Fruit fly (Drosophila melanogaster): ENCODE measurements around the gene Inx2.

Gene Inx2

dm6 chrX:7000444-7001134 lies 2.1 kb downstream of the Inx2 start (continued):
- no peak for TF ChIP-seq CG7987 (GFP tag; optimal IDR thresholded peaks at IDR 0.05)
- TF ChIP-seq CG8281 (tag; optimal IDR thresholded peaks at IDR 0.05): no peak
- TF ChIP-seq nerfin-2 (GFP tag; IDR thresholded peaks at IDR 0.05; ENCODE audit: partially characterized antibody): no peak
- no peak for TF ChIP-seq CG18599 (GFP tag; optimal IDR thresholded peaks at IDR 0.05)
- TF ChIP-seq zfh1 (GFP tag; IDR thresholded peaks at IDR 0.05): no peak
- peak; percentile 28 for TF ChIP-seq lilli (GFP tag; optimal IDR thresholded peaks at IDR 0.05)
- peak; percentile 42 for TF ChIP-seq Hr3 (GFP tag; optimal IDR thresholded peaks at IDR 0.05)
- TF ChIP-seq bsh (GFP tag; optimal IDR thresholded peaks at IDR 0.05): peak in 1 of 2 experiments; percentile 21
- peak; percentile 37 for TF ChIP-seq shn (GFP tag; optimal IDR thresholded peaks at IDR 0.05)
- TF ChIP-seq nerfin-1 (tag; optimal IDR thresholded peaks at IDR 0.05): peak; percentile 25
- TF ChIP-seq chif (GFP tag; optimal IDR thresholded peaks at IDR 0.05): peak in 1 of 2 experiments; percentile 13
- TF ChIP-seq CG2678 (tag; optimal IDR thresholded peaks at IDR 0.05): peak; percentile 49
- TF ChIP-seq Sry-δ (GFP tag; optimal IDR thresholded peaks at IDR 0.05): peak; percentile 17
- no peak for TF ChIP-seq CG7839 (tag; optimal IDR thresholded peaks at IDR 0.05)
- TF ChIP-seq CG6272 (GFP tag; IDR thresholded peaks at IDR 0.05): no peak
- no peak for TF ChIP-seq fd3F (GFP tag; optimal IDR thresholded peaks at IDR 0.05)
- TF ChIP-seq CG8388 (GFP tag; optimal IDR thresholded peaks at IDR 0.05): no peak
- no peak for TF ChIP-seq ATbp (GFP tag; optimal IDR thresholded peaks at IDR 0.05)
- TF ChIP-seq crc (GFP tag; optimal IDR thresholded peaks at IDR 0.05): no peak
- no peak for TF ChIP-seq wek (GFP tag; optimal IDR thresholded peaks at IDR 0.05)
- peak; percentile 57; the same call in 2 of the 3 replicates for TF ChIP-seq CG11695 (GFP tag; IDR thresholded peaks at IDR 0.05)
- TF ChIP-seq CG14050 (GFP tag; IDR thresholded peaks at IDR 0.05): no peak
- peak in 1 of 2 experiments; percentile 89 for TF ChIP-seq eve (GFP tag; optimal IDR thresholded peaks at IDR 0.05)
- TF ChIP-seq CG6683 (GFP tag; optimal IDR thresholded peaks at IDR 0.05): no peak
- TF ChIP-seq CG12236 (GFP tag; optimal IDR thresholded peaks at IDR 0.05): peak; percentile 36
- no peak for TF ChIP-seq CG30020 (tag; optimal IDR thresholded peaks at IDR 0.05)
- TF ChIP-seq ind (GFP tag; optimal IDR thresholded peaks at IDR 0.05): peak; percentile 54
- no peak for TF ChIP-seq dimm (GFP tag; IDR thresholded peaks at IDR 0.05)
- no peak for TF ChIP-seq CG1647 (GFP tag; optimal IDR thresholded peaks at IDR 0.05)
- TF ChIP-seq CG17612 (GFP tag; IDR thresholded peaks at IDR 0.05): no peak
- peak; percentile 15 for TF ChIP-seq cg (GFP tag; optimal IDR thresholded peaks at IDR 0.05)
- TF ChIP-seq CG4404 (GFP tag; IDR thresholded peaks at IDR 0.05): no peak
- no peak for TF ChIP-seq ewg (GFP tag; optimal IDR thresholded peaks at IDR 0.05)
- no peak for TF ChIP-seq Deaf1 (tag; optimal IDR thresholded peaks at IDR 0.05)
- TF ChIP-seq cas (GFP tag; IDR thresholded peaks at IDR 0.05): no peak
- no peak for TF ChIP-seq CG13624 (GFP tag; optimal IDR thresholded peaks at IDR 0.05)
- 0 out of 2 replicates have a peak, but pooled peaks have one; percentile 11 for TF ChIP-seq stc (GFP tag; IDR thresholded peaks at IDR 0.05)
- TF ChIP-seq CG16779 (GFP tag; IDR thresholded peaks at IDR 0.05): no peak
- TF ChIP-seq Doc2 (GFP tag; IDR thresholded peaks at IDR 0.05): no peak
- no peak for TF ChIP-seq dysf (GFP tag; IDR thresholded peaks at IDR 0.05)
- no peak for TF ChIP-seq CG4730 (GFP tag; IDR thresholded peaks at IDR 0.05)
- TF ChIP-seq org-1 (GFP tag; optimal IDR thresholded peaks at IDR 0.05): no peak
- no peak for TF ChIP-seq CG10654 (GFP tag; optimal IDR thresholded peaks at IDR 0.05)
- no peak for TF ChIP-seq CG6254 (GFP tag; optimal IDR thresholded peaks at IDR 0.05)
- TF ChIP-seq CG13894 (tag; optimal IDR thresholded peaks at IDR 0.05): no peak
- no peak for TF ChIP-seq CG17802 (tag; optimal IDR thresholded peaks at IDR 0.05)
- TF ChIP-seq Nf-YC (tag; optimal IDR thresholded peaks at IDR 0.05): no peak
- no peak for TF ChIP-seq CG17912 (GFP tag; optimal IDR thresholded peaks at IDR 0.05)
- TF ChIP-seq CG9727 (GFP tag; optimal IDR thresholded peaks at IDR 0.05): peak; percentile 64
- TF ChIP-seq cwo (GFP tag; optimal IDR thresholded peaks at IDR 0.05): no peak
